Worm (Caenorhabditis elegans) whole organism, L3 larva: ENCODE data around the gene C25A8.5.

Experiments used
- ZK546.5 ChIP-seq: sonication (generic microtip); optimal IDR thresholded peaks from 2 replicates; lab custom pipeline; 2017; ENCODE audit warnings: missing biosample characterization, missing genetic modification characterization
- ama-1 ChIP-seq: fragments of 150-350 bp; optimal IDR thresholded peaks from 2 replicates; lab custom pipeline; 2018
- ceh-9 ChIP-seq: sonication (generic microtip); optimal IDR thresholded peaks from 2 replicates; lab custom pipeline; 2018; ENCODE audit warnings: missing biosample characterization, missing genetic modification characterization
- jun-1 ChIP-seq: fragments of 150-350 bp; optimal IDR thresholded peaks from 2 replicates; lab custom pipeline; 2014; ENCODE audit warnings: missing biosample characterization, missing genetic modification reagents, missing genetic modification characterization
- lin-15B ChIP-seq: fragments of 150-350 bp; optimal IDR thresholded peaks from 2 replicates; lab custom pipeline; 2014; ENCODE audit warnings: missing biosample characterization, missing genetic modification characterization
- nhr-12 ChIP-seq: fragments of 150-350 bp; optimal IDR thresholded peaks from 2 replicates; lab custom pipeline; 2014; ENCODE audit warnings: missing biosample characterization, missing genetic modification characterization
- pqm-1 ChIP-seq: fragments of 150-350 bp; optimal IDR thresholded peaks from 2 replicates; lab custom pipeline; 2017; ENCODE audit warnings: missing biosample characterization, missing genetic modification characterization, inconsistent platforms
- skn-1 ChIP-seq: fragments of 150-350 bp; optimal IDR thresholded peaks from 2 replicates; lab custom pipeline; 2014; ENCODE audit warnings: missing biosample characterization, missing genetic modification characterization
- snpc-4 ChIP-seq: fragments of 150-350 bp; optimal IDR thresholded peaks from 2 replicates; lab custom pipeline; 2014; ENCODE audit warnings: missing biosample characterization, missing genetic modification characterization
- tbx-2 ChIP-seq: sonication (generic microtip); optimal IDR thresholded peaks from 2 replicates; lab custom pipeline; 2016; ENCODE audit warnings: mild to moderate bottlenecking, missing genetic modification characterization, missing compliant biosample characterization
- unc-62 ChIP-seq: fragments of 150-350 bp; sonication (generic microtip); optimal IDR thresholded peaks from 4 replicates; lab custom pipeline; 2014; ENCODE audit warnings: missing biosample characterization, missing genetic modification reagents, missing genetic modification characterization
- ztf-11 ChIP-seq: fragments of 150-350 bp; optimal IDR thresholded peaks from 2 replicates; lab custom pipeline; 2014; ENCODE audit warnings: missing biosample characterization, missing genetic modification characterization

ce11 chrIV:6977089-6977558 lies 22.2 kb upstream of the C25A8.5 start, which contains the start of the genes pgl-1 and him-3:
- no peak for TF ChIP-seq skn-1 (tag; lab: Kevin White, UChicago)
- TF ChIP-seq jun-1 (tag; lab: Kevin White, UChicago): no peak
- no peak for TF ChIP-seq snpc-4 (tag; lab: Kevin White, UChicago)
- TF ChIP-seq nhr-12 (tag; lab: Kevin White, UChicago): no peak
- no peak for TF ChIP-seq tbx-2
- no peak for TF ChIP-seq unc-62 (GFP tag; lab: Kevin White, UChicago)
- TF ChIP-seq pqm-1 (tag; lab: Kevin White, UChicago): no peak
- no peak for TF ChIP-seq lin-15B (tag; lab: Kevin White, UChicago)
- no peak for TF ChIP-seq ceh-9 (tag; lab: Kevin White, UChicago)
- no peak for TF ChIP-seq ZK546.5 (tag; lab: Kevin White, UChicago)
- TF ChIP-seq ztf-11 (tag; lab: Kevin White, UChicago): no peak
- no peak for TF ChIP-seq ama-1 (lab: Kevin White, UChicago)
